Worm (Caenorhabditis elegans) whole organism, young adult: ENCODE results near the gene ZK899.7.

Experiments used
- B0035.1 ChIP-seq: sonication (generic microtip); optimal IDR thresholded peaks from 2 replicates; lab custom pipeline; 2016; ENCODE audit warnings: missing genetic modification characterization, mild to moderate bottlenecking, missing compliant biosample characterization, missing genotype, missing genetic modification reagents
- F49E8.2 ChIP-seq: sonication (generic microtip); optimal IDR thresholded peaks from 3 replicates; lab custom pipeline; 2017; ENCODE audit warnings: missing genetic modification characterization, mild to moderate bottlenecking, missing compliant biosample characterization, antibody characterized with exemption, moderate library complexity; ENCODE audit not compliant: insufficient read depth
- K11D2.4 ChIP-seq: fragments of 200-800 bp; sonication (Bioruptor generic); IDR thresholded peaks from 2 replicates; pipeline ENCODE4 v1.3.6; 2022; ENCODE audit warnings: missing genetic modification reagents, missing genetic modification characterization, missing compliant biosample characterization
- hrde-1 ChIP-seq: sonication (generic microtip); optimal IDR thresholded peaks from 2 replicates; lab custom pipeline; 2016; ENCODE audit warnings: missing genetic modification characterization, mild to moderate bottlenecking, missing compliant biosample characterization, moderate library complexity, missing genotype, missing genetic modification reagents, borderline replicate concordance
- madf-8 ChIP-seq: fragments of 200-800 bp; sonication (Bioruptor generic); conservative IDR thresholded peaks from 2 replicates; pipeline ENCODE4 v1.3.6; 2022; ENCODE audit warnings: missing genetic modification reagents, missing genetic modification characterization, missing compliant biosample characterization
- nfyb-1 ChIP-seq: fragments of 200-800 bp; sonication (Bioruptor generic); IDR thresholded peaks from 2 replicates; pipeline ENCODE4 v1.3.6; 2022; ENCODE audit warnings: missing genetic modification reagents, missing genetic modification characterization, missing compliant biosample characterization
- nhr-179 ChIP-seq: sonication (generic microtip); optimal IDR thresholded peaks from 2 replicates; lab custom pipeline; 2016; ENCODE audit warnings: mild to moderate bottlenecking, missing genetic modification characterization, missing compliant biosample characterization
- snpc-4 ChIP-seq, 5 experiments: fragments of 150-350 bp in 1 of 5; sonication (generic microtip) in 4 of 5; optimal IDR thresholded peaks; 2 replicates each; lab custom pipeline; 2014 to 2018; ENCODE audit warnings: missing genetic modification characterization in 5 of 5, missing biosample characterization in 3 of 5, antibody characterized with exemption in 2 of 5, mild to moderate bottlenecking in 2 of 5, missing compliant biosample characterization in 2 of 5, missing genotype in 2 of 5, moderate library complexity in 2 of 5, missing genetic modification reagents in 1 of 5

DNA sequence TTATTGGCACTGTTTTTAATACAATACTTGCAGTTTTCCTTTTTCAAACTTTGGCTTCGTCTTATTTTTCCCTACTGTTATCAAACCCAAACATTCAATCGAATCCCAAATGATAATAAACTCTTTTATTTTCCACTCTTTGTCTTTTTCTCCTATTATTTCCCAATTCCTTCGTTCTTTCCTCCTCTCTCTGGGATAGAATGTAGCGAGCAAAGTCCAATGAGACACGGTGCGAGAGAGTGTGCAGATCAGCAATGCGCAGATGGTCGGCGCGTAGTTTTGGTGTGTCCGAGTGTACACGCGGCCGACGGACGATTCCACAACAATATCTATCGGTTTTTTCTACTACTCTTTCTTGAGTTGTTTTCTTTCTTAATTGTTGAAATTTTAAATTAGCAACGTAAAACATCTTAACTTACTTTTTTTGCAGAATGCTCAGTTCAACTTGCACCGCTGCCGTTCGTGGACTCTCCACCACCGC, 18.2 kb downstream of the ZK899.7 start, which contains the start of gene B0272.3:
- TF ChIP-seq hrde-1 (tag; lab: Kevin White, UChicago) (no peak), nfyb-1 (GFP tag; lab: Robert Waterston, UW) (no peak), nhr-179 (no peak), K11D2.4 (GFP tag; lab: Robert Waterston, UW) (no peak), madf-8 (GFP tag; lab: Robert Waterston, UW) (no peak), B0035.1 (no peak), snpc-4 (GFP tag; optimal IDR thresholded peaks at IDR 0.05; lab: Kevin White, UChicago) (no peak), snpc-4 (tag; optimal IDR thresholded peaks at IDR 0.05; lab: Kevin White, UChicago) (peak in 3 of 4 experiments; percentile 31 to 50 (median 41)), F49E8.2 (tag; lab: Kevin White, UChicago) (no peak)
